Fruit fly (Drosophila melanogaster) whole organism, embryonic: Measurements from ENCODE around the gene Acp63F.

ENCODE experiments used
- Atf-2 ChIP-seq: fragments of 200-800 bp; sonication (Bioruptor generic); optimal IDR thresholded peaks from 2 replicates; lab custom pipeline; 2016; ENCODE audit warnings: missing biosample characterization, missing genetic modification characterization
- BEAF-32 ChIP-seq: fragments of 200-800 bp; sonication (Bioruptor generic); optimal IDR thresholded peaks from 3 replicates; lab custom pipeline; 2017; ENCODE audit warnings: missing biosample characterization, missing genetic modification characterization, mild to moderate bottlenecking, moderate library complexity, missing genetic modification reagents
- CG10209 ChIP-seq: fragments of 200-800 bp; sonication (Bioruptor generic); optimal IDR thresholded peaks from 3 replicates; lab custom pipeline; 2017; ENCODE audit warnings: missing biosample characterization, mild to moderate bottlenecking, missing genetic modification characterization, missing genetic modification reagents
- CG10267 ChIP-seq: fragments of 200-800 bp; sonication (Bioruptor generic); optimal IDR thresholded peaks from 2 replicates; lab custom pipeline; 2018; ENCODE audit warnings: missing biosample characterization, mild to moderate bottlenecking, missing genetic modification characterization, moderate library complexity
- CG12219 ChIP-seq: fragments of 200-800 bp; sonication (Bioruptor generic); optimal IDR thresholded peaks from 3 replicates; lab custom pipeline; 2018; ENCODE audit warnings: missing biosample characterization, mild to moderate bottlenecking, missing genetic modification characterization
- CG12391 ChIP-seq: fragments of 200-800 bp; sonication (Bioruptor generic); optimal IDR thresholded peaks from 3 replicates; lab custom pipeline; 2018; ENCODE audit warnings: missing biosample characterization, mild to moderate bottlenecking, missing genetic modification characterization, moderate library complexity
- CG12659 ChIP-seq: fragments of 200-800 bp; sonication (Bioruptor generic); optimal IDR thresholded peaks from 3 replicates; lab custom pipeline; 2017; ENCODE audit warnings: mild to moderate bottlenecking, missing biosample characterization, missing genetic modification reagents, missing genetic modification characterization
- CG12744 ChIP-seq: fragments of 200-800 bp; sonication (Bioruptor generic); optimal IDR thresholded peaks from 2 replicates; lab custom pipeline; 2016; ENCODE audit warnings: missing biosample characterization, missing genetic modification characterization
- CG12769 ChIP-seq: fragments of 200-800 bp; sonication (Bioruptor generic); optimal IDR thresholded peaks from 2 replicates; lab custom pipeline; 2019; ENCODE audit warnings: missing biosample characterization, mild to moderate bottlenecking, missing genetic modification characterization, moderate library complexity
- CG13775 ChIP-seq: fragments of 200-800 bp; sonication (Bioruptor generic); optimal IDR thresholded peaks from 3 replicates; lab custom pipeline; 2017; ENCODE audit warnings: missing biosample characterization, mild to moderate bottlenecking, missing genetic modification characterization
- CG14050 ChIP-seq: fragments of 200-800 bp; sonication (Bioruptor generic); IDR thresholded peaks from 3 replicates; pipeline ENCODE4 v1.3.6; 2022; ENCODE audit warnings: missing biosample characterization, missing genetic modification characterization
- CG14667 ChIP-seq: fragments of 200-800 bp; sonication (Bioruptor generic); IDR thresholded peaks from 2 replicates; pipeline ENCODE4 v1.3.6; 2022; ENCODE audit warnings: missing biosample characterization, missing genetic modification characterization
- CG1529 ChIP-seq: fragments of 200-800 bp; sonication (Bioruptor generic); optimal IDR thresholded peaks from 3 replicates; lab custom pipeline; 2018; ENCODE audit warnings: missing biosample characterization, missing genetic modification characterization
- CG1602 ChIP-seq: fragments of 200-800 bp; sonication (Bioruptor generic); optimal IDR thresholded peaks from 3 replicates; lab custom pipeline; 2016; ENCODE audit warnings: missing biosample characterization, missing genetic modification characterization
- CG16815 ChIP-seq: fragments of 200-800 bp; sonication (Bioruptor generic); optimal IDR thresholded peaks from 3 replicates; lab custom pipeline; 2017; ENCODE audit warnings: missing biosample characterization, mild to moderate bottlenecking, missing genetic modification characterization
- CG17829 ChIP-seq: fragments of 200-800 bp; optimal IDR thresholded peaks from 2 replicates; lab custom pipeline; 2019; ENCODE audit warnings: missing biosample characterization, mild to moderate bottlenecking, missing genetic modification characterization, moderate library complexity
- CG17912 ChIP-seq: fragments of 200-800 bp; sonication (Bioruptor generic); optimal IDR thresholded peaks from 2 replicates; lab custom pipeline; 2018; ENCODE audit warnings: missing biosample characterization, mild to moderate bottlenecking, missing genetic modification characterization
- CG1832 ChIP-seq: fragments of 200-800 bp; sonication (Bioruptor generic); optimal IDR thresholded peaks from 2 replicates; lab custom pipeline; 2017; ENCODE audit warnings: missing biosample characterization, mild to moderate bottlenecking, missing genetic modification characterization, inconsistent platforms
- CG33557 ChIP-seq: fragments of 200-800 bp; sonication (Bioruptor generic); optimal IDR thresholded peaks from 2 replicates; lab custom pipeline; 2019; ENCODE audit warnings: missing biosample characterization, mild to moderate bottlenecking, missing genetic modification characterization, moderate library complexity
- CG5245 ChIP-seq: fragments of 200-800 bp; sonication (Bioruptor generic); optimal IDR thresholded peaks from 3 replicates; lab custom pipeline; 2016; ENCODE audit warnings: missing biosample characterization, missing genetic modification characterization
- CG6689 ChIP-seq: fragments of 200-800 bp; sonication (Bioruptor generic); IDR thresholded peaks from 2 replicates; pipeline ENCODE4 v1.3.6; 2022; ENCODE audit warnings: missing biosample characterization, missing genetic modification characterization
- CG7372 ChIP-seq: fragments of 200-800 bp; sonication (Bioruptor generic); IDR thresholded peaks from 2 replicates; pipeline ENCODE4 v1.3.6; 2022; ENCODE audit warnings: missing biosample characterization, missing genetic modification characterization
- CG8388 ChIP-seq: fragments of 200-800 bp; sonication (Bioruptor generic); optimal IDR thresholded peaks from 2 replicates; lab custom pipeline; 2019; ENCODE audit warnings: missing biosample characterization, mild to moderate bottlenecking, missing genetic modification characterization, moderate library complexity
- D19B ChIP-seq: fragments of 200-800 bp; sonication (Bioruptor generic); optimal IDR thresholded peaks from 2 replicates; lab custom pipeline; 2017; ENCODE audit warnings: missing biosample characterization, mild to moderate bottlenecking, missing genetic modification characterization
- E2f1 ChIP-seq: fragments of 200-800 bp; sonication (Bioruptor generic); IDR thresholded peaks from 2 replicates; pipeline ENCODE4 v1.3.6; 2022; ENCODE audit warnings: missing biosample characterization, missing genetic modification characterization
- Hr39 ChIP-seq: fragments of >200 bp; optimal IDR thresholded peaks from 2 replicates; lab custom pipeline; 2017
- NC2β ChIP-seq: fragments of 200-800 bp; sonication (Bioruptor generic); optimal IDR thresholded peaks from 2 replicates; lab custom pipeline; 2016; ENCODE audit warnings: missing biosample characterization, missing genetic modification characterization
- NK7.1 ChIP-seq: fragments of 200-800 bp; sonication (Bioruptor generic); optimal IDR thresholded peaks from 3 replicates; lab custom pipeline; 2016; ENCODE audit warnings: missing biosample characterization, missing genetic modification characterization
- Nf-YA ChIP-seq: fragments of 200-800 bp; sonication (Bioruptor generic); IDR thresholded peaks from 2 replicates; pipeline ENCODE4 v1.3.6; 2022; ENCODE audit warnings: missing biosample characterization, missing genetic modification characterization
- Six4 ChIP-seq: fragments of 200-800 bp; sonication (Bioruptor generic); optimal IDR thresholded peaks from 2 replicates; lab custom pipeline; 2016; ENCODE audit warnings: missing biosample characterization, missing genetic modification characterization
- Taf1 ChIP-seq: fragments of 200-800 bp; sonication (Bioruptor generic); IDR thresholded peaks from 2 replicates; pipeline ENCODE4 v1.3.6; 2022; ENCODE audit warnings: missing biosample characterization, missing genetic modification characterization
- Xbp1 ChIP-seq: fragments of 200-800 bp; sonication (Bioruptor generic); optimal IDR thresholded peaks from 3 replicates; lab custom pipeline; 2016; ENCODE audit warnings: missing biosample characterization, mild to moderate bottlenecking, missing genetic modification characterization
- az2 ChIP-seq: fragments of 200-800 bp; sonication (Bioruptor generic); optimal IDR thresholded peaks from 3 replicates; lab custom pipeline; 2016; ENCODE audit warnings: missing biosample characterization, missing genetic modification characterization
- btn ChIP-seq: fragments of 200-800 bp; sonication (Bioruptor generic); optimal IDR thresholded peaks from 2 replicates; lab custom pipeline; 2016; ENCODE audit warnings: missing biosample characterization, missing genetic modification characterization
- crc ChIP-seq: fragments of 200-800 bp; sonication (Bioruptor generic); optimal IDR thresholded peaks from 2 replicates; lab custom pipeline; 2016; ENCODE audit warnings: missing biosample characterization, missing genetic modification characterization
- da ChIP-seq: fragments of 200-800 bp; sonication (Bioruptor generic); optimal IDR thresholded peaks from 2 replicates; lab custom pipeline; 2016; ENCODE audit warnings: missing biosample characterization, missing genetic modification characterization
- dati ChIP-seq: fragments of 200-800 bp; sonication (Bioruptor generic); IDR thresholded peaks from 2 replicates; pipeline ENCODE4 v1.3.6; 2022; ENCODE audit warnings: missing biosample characterization, missing genetic modification characterization
- dmrt99B ChIP-seq: fragments of 200-800 bp; sonication (Bioruptor generic); optimal IDR thresholded peaks from 2 replicates; lab custom pipeline; 2018; ENCODE audit warnings: missing biosample characterization, mild to moderate bottlenecking, missing genetic modification characterization, moderate library complexity
- fd96Cb ChIP-seq: fragments of 200-800 bp; sonication (Bioruptor generic); optimal IDR thresholded peaks from 2 replicates; lab custom pipeline; 2018; ENCODE audit warnings: missing biosample characterization, mild to moderate bottlenecking, missing genetic modification characterization, moderate library complexity
- fru ChIP-seq: fragments of >200 bp; optimal IDR thresholded peaks from 2 replicates; lab custom pipeline; 2017
- gt ChIP-seq: fragments of 200-800 bp; sonication (Bioruptor generic); IDR thresholded peaks from 2 replicates; pipeline ENCODE4 v1.3.6; 2022; ENCODE audit warnings: missing biosample characterization, missing genetic modification characterization
- inv ChIP-seq: fragments of 200-800 bp; sonication (Bioruptor generic); IDR thresholded peaks from 2 replicates; pipeline ENCODE4 v1.3.6; 2022; ENCODE audit warnings: missing biosample characterization, missing genetic modification characterization; ENCODE audit not compliant: partially characterized antibody
- luna ChIP-seq: fragments of 200-800 bp; sonication (Bioruptor generic); optimal IDR thresholded peaks from 2 replicates; lab custom pipeline; 2016; ENCODE audit warnings: missing biosample characterization, missing genetic modification characterization
- mam ChIP-seq: fragments of 200-800 bp; sonication (Bioruptor generic); optimal IDR thresholded peaks from 3 replicates; lab custom pipeline; 2016; ENCODE audit warnings: missing biosample characterization, missing genetic modification characterization
- nmo ChIP-seq: fragments of 200-800 bp; sonication (Bioruptor generic); optimal IDR thresholded peaks from 2 replicates; lab custom pipeline; 2018; ENCODE audit warnings: missing biosample characterization, mild to moderate bottlenecking, missing genetic modification characterization, moderate library complexity
- pho ChIP-seq: fragments of 200-800 bp; sonication (Bioruptor generic); optimal IDR thresholded peaks from 2 replicates; lab custom pipeline; 2016; ENCODE audit warnings: missing biosample characterization, missing genetic modification characterization
- pita ChIP-seq: fragments of 200-800 bp; sonication (Bioruptor generic); optimal IDR thresholded peaks from 2 replicates; lab custom pipeline; 2017; ENCODE audit warnings: missing biosample characterization, mild to moderate bottlenecking, missing genetic modification characterization
- sens ChIP-seq: fragments of 200-800 bp; sonication (Bioruptor generic); peaks from one replicate; lab custom pipeline; 2016; ENCODE audit warnings: missing biosample characterization, missing genetic modification characterization
- tio ChIP-seq: fragments of 200-800 bp; sonication (Bioruptor generic); optimal IDR thresholded peaks from 2 replicates; lab custom pipeline; 2017; ENCODE audit warnings: missing biosample characterization, missing genetic modification characterization, inconsistent platforms
- wor ChIP-seq: fragments of 200-800 bp; sonication (Bioruptor generic); IDR thresholded peaks from 2 replicates; pipeline ENCODE4 v1.3.6; 2022; ENCODE audit warnings: missing biosample characterization, missing genetic modification characterization

Acp63F gene

dm6 chr3L:3855194-3855980, 39.2 kb upstream of the Acp63F start (continued):
- TF ChIP-seq CG12659 (GFP tag; lab: Kevin White, UChicago): peak; percentile 12
- TF ChIP-seq btn (GFP tag; lab: Kevin White, UChicago): no peak
- no peak for TF ChIP-seq fru
- no peak for TF ChIP-seq Taf1 (GFP tag; lab: Robert Waterston, UW)
- peak; percentile 42 for TF ChIP-seq Xbp1
- TF ChIP-seq CG12769 (tag; lab: Kevin White, UChicago): no peak
- TF ChIP-seq Atf-2 (GFP tag; lab: Kevin White, UChicago): no peak
- peak; percentile 60 for TF ChIP-seq CG13775 (GFP tag; lab: Kevin White, UChicago)
- no peak for TF ChIP-seq dati (GFP tag; lab: Robert Waterston, UW)
- no peak for TF ChIP-seq crc (GFP tag; lab: Kevin White, UChicago)
- no peak for TF ChIP-seq NK7.1 (GFP tag; lab: Kevin White, UChicago)
- TF ChIP-seq CG12744 (GFP tag; lab: Kevin White, UChicago): no peak
- TF ChIP-seq dmrt99B (tag; lab: Kevin White, UChicago): peak; percentile 53
- 0 out of 2 replicates have a peak, but pooled peaks have one; percentile 22 for TF ChIP-seq E2f1
- TF ChIP-seq CG5245 (GFP tag; lab: Kevin White, UChicago): peak; percentile 2
- TF ChIP-seq CG14050 (GFP tag; lab: Robert Waterston, UW): no peak
- peak; percentile 55 for TF ChIP-seq CG16815 (GFP tag; lab: Kevin White, UChicago)
- no peak for TF ChIP-seq pho (GFP tag; lab: Kevin White, UChicago)
- TF ChIP-seq da (GFP tag; lab: Kevin White, UChicago): no peak
- TF ChIP-seq CG10209 (GFP tag; lab: Kevin White, UChicago): peak; percentile 56
- TF ChIP-seq Six4 (GFP tag; lab: Kevin White, UChicago): peak; percentile 46
- no peak for TF ChIP-seq D19B (GFP tag; lab: Kevin White, UChicago)
- TF ChIP-seq sens: peak; percentile 93
- no peak for TF ChIP-seq CG1832 (GFP tag; lab: Kevin White, UChicago)
- TF ChIP-seq Nf-YA (GFP tag; lab: Robert Waterston, UW): peak; percentile 40; the same call in 1 of the 2 replicates
- peak; percentile 41 for TF ChIP-seq fd96Cb (tag; lab: Kevin White, UChicago)
- TF ChIP-seq CG10267 (tag; lab: Kevin White, UChicago): peak; percentile 69
- TF ChIP-seq NC2β (GFP tag; lab: Kevin White, UChicago): no peak
- TF ChIP-seq nmo (GFP tag; lab: Kevin White, UChicago): peak; percentile 77
- TF ChIP-seq CG8388 (GFP tag; lab: Kevin White, UChicago): peak; percentile 68
- TF ChIP-seq tio (GFP tag; lab: Kevin White, UChicago): no peak
- TF ChIP-seq CG12219 (GFP tag; lab: Kevin White, UChicago): peak; percentile 27
- TF ChIP-seq CG12391: peak; percentile 76
- TF ChIP-seq CG1529 (GFP tag; lab: Kevin White, UChicago): peak; percentile 50
- peak; percentile 69 for TF ChIP-seq CG6689
- no peak for TF ChIP-seq CG17912
- TF ChIP-seq mam: no peak
- no peak for TF ChIP-seq inv (GFP tag; lab: Robert Waterston, UW)
- TF ChIP-seq BEAF-32: no peak
- TF ChIP-seq gt: no peak
- no peak for TF ChIP-seq wor (GFP tag; lab: Robert Waterston, UW)
- TF ChIP-seq luna: no peak
- peak; percentile 69 for TF ChIP-seq az2 (GFP tag; lab: Kevin White, UChicago)
- TF ChIP-seq CG7372: 0 out of 2 replicates have a peak, but pooled peaks have one; percentile 11
- 0 out of 2 replicates have a peak, but pooled peaks have one; percentile 30 for TF ChIP-seq CG14667 (GFP tag; lab: Robert Waterston, UW)
- no peak for TF ChIP-seq Hr39 (lab: Kevin White, UChicago)
- TF ChIP-seq CG33557 (GFP tag; lab: Kevin White, UChicago): peak; percentile 69
- peak; percentile 55 for TF ChIP-seq CG17829 (tag; lab: Kevin White, UChicago)
- peak; percentile 53 for TF ChIP-seq CG1602
- no peak for TF ChIP-seq pita
